Worm (Caenorhabditis elegans) whole organism, L4/young adult: Measurements from ENCODE around the gene snpc-1.1.

Experiments used
- W03F9.2 ChIP-seq: fragments of 150-350 bp; optimal IDR thresholded peaks from 2 replicates; lab custom pipeline; 2014; ENCODE audit warnings: missing biosample characterization, missing genetic modification characterization
- him-1 ChIP-seq: sonication (generic microtip); optimal IDR thresholded peaks from 2 replicates; lab custom pipeline; 2016; ENCODE audit warnings: missing genotype, missing genetic modification reagents, missing genetic modification characterization, missing compliant biosample characterization

- TF ChIP-seq him-1: no peak
- TF ChIP-seq W03F9.2 (tag; lab: Kevin White, UChicago): no peak
These were observed 20.2 kb upstream of the snpc-1.1 start for ce11 chrII:7801255-7801654.
